Worm (Caenorhabditis elegans) whole organism, L1 larva: ENCODE data around the gene rpt-1.
A peak's percentile ranks its signal among the peaks of the same experiment; 100 is the strongest.

Source experiments
- C04F5.9 ChIP-seq: sonication (generic microtip); optimal IDR thresholded peaks from 2 replicates; lab custom pipeline; 2016; ENCODE audit warnings: missing genetic modification characterization, missing compliant biosample characterization
- C16A3.4 ChIP-seq: fragments of 150-350 bp; optimal IDR thresholded peaks from 2 replicates; lab custom pipeline; 2014; ENCODE audit warnings: missing biosample characterization, missing genetic modification characterization
- Y116A8C.19 ChIP-seq: sonication (generic microtip); optimal IDR thresholded peaks from 2 replicates; lab custom pipeline; 2016; ENCODE audit warnings: missing compliant biosample characterization, missing genetic modification characterization, borderline replicate concordance
- aha-1 ChIP-seq: fragments of 150-350 bp; optimal IDR thresholded peaks from 2 replicates; lab custom pipeline; 2014; ENCODE audit warnings: missing biosample characterization, missing genetic modification characterization
- ama-1 ChIP-seq: fragments of 150-350 bp; optimal IDR thresholded peaks from 2 replicates; lab custom pipeline; 2014
- blmp-1 ChIP-seq: fragments of 150-350 bp; optimal IDR thresholded peaks from 2 replicates; lab custom pipeline; 2014; ENCODE audit warnings: missing biosample characterization, missing genetic modification characterization
- ceh-63 ChIP-seq: fragments of 200-800 bp; sonication (Bioruptor generic); optimal IDR thresholded peaks from 2 replicates; lab custom pipeline; 2018; ENCODE audit warnings: mild to moderate bottlenecking, missing genetic modification characterization, missing compliant biosample characterization
- ces-1 ChIP-seq: fragments of 150-350 bp; optimal IDR thresholded peaks from 2 replicates; lab custom pipeline; 2014; ENCODE audit warnings: missing biosample characterization, missing genetic modification reagents, missing genetic modification characterization
- dpl-1 ChIP-seq, 3 experiments: fragments of 150-350 bp in 2 of 3; sonication (generic microtip) in 1 of 3; optimal IDR thresholded peaks; 2 replicates each; lab custom pipeline; 2014 to 2017; ENCODE audit warnings: missing biosample characterization in 3 of 3, missing genetic modification characterization in 3 of 3, missing genetic modification reagents in 3 of 3
- dsc-1 ChIP-seq: sonication (generic microtip); optimal IDR thresholded peaks from 2 replicates; lab custom pipeline; 2016; ENCODE audit warnings: mild to moderate bottlenecking, missing genetic modification characterization, missing compliant biosample characterization
- efl-1 ChIP-seq, 4 experiments: fragments of 150-350 bp; optimal IDR thresholded peaks in 3 of 4; peaks in 1 of 4; 1 replicate in 1 of 4; 2 replicates in 3 of 4; lab custom pipeline; 2014; ENCODE audit warnings: missing biosample characterization in 2 of 4, missing genetic modification characterization in 2 of 4, missing genetic modification reagents in 2 of 4
- egl-27 ChIP-seq, 2 experiments: fragments of 150-350 bp in 1 of 2; sonication (generic microtip); optimal IDR thresholded peaks; 3 replicates each; lab custom pipeline; 2017 to 2018; ENCODE audit warnings: missing biosample characterization in 2 of 2, missing genetic modification characterization in 2 of 2, missing genetic modification reagents in 2 of 2
- elt-3 ChIP-seq, 6 experiments: fragments of 150-350 bp in 1 of 6; sonication (generic microtip); optimal IDR thresholded peaks; 2 replicates each; lab custom pipeline; 2017 to 2018; ENCODE audit warnings: missing biosample characterization in 6 of 6, missing genetic modification characterization in 6 of 6, inconsistent platforms in 1 of 6
- fkh-10 ChIP-seq: sonication (generic microtip); optimal IDR thresholded peaks from 2 replicates; lab custom pipeline; 2017; ENCODE audit warnings: missing biosample characterization, missing genetic modification reagents, missing genetic modification characterization
- fos-1 ChIP-seq: fragments of 150-350 bp; optimal IDR thresholded peaks from 2 replicates; lab custom pipeline; 2014; ENCODE audit warnings: missing biosample characterization, missing genetic modification characterization
- grh-1 ChIP-seq: fragments of 200-800 bp; sonication (Bioruptor generic); IDR thresholded peaks from 2 replicates; pipeline ENCODE4 v1.3.6; 2022; ENCODE audit warnings: missing genetic modification reagents, missing genetic modification characterization, missing compliant biosample characterization
- hlh-4 ChIP-seq: sonication (generic microtip); optimal IDR thresholded peaks from 2 replicates; lab custom pipeline; 2016; ENCODE audit warnings: mild to moderate bottlenecking, missing genetic modification characterization, missing compliant biosample characterization
- hpl-2 ChIP-seq: fragments of 150-350 bp; optimal IDR thresholded peaks from 2 replicates; lab custom pipeline; 2014; ENCODE audit warnings: missing biosample characterization, missing genetic modification reagents, missing genetic modification characterization
- irx-1 ChIP-seq: sonication (generic microtip); optimal IDR thresholded peaks from 2 replicates; lab custom pipeline; 2016; ENCODE audit warnings: missing genetic modification characterization, missing compliant biosample characterization
- jun-1 ChIP-seq: fragments of 150-350 bp; optimal IDR thresholded peaks from 2 replicates; lab custom pipeline; 2014; ENCODE audit warnings: missing biosample characterization, missing genetic modification reagents, missing genetic modification characterization
- lin-13 ChIP-seq: fragments of 150-350 bp; optimal IDR thresholded peaks from 2 replicates; lab custom pipeline; 2014; ENCODE audit warnings: missing biosample characterization, missing genetic modification reagents, missing genetic modification characterization
- lin-14 ChIP-seq: fragments of 200-800 bp; sonication (Bioruptor generic); optimal IDR thresholded peaks from 2 replicates; lab custom pipeline; 2018; ENCODE audit warnings: mild to moderate bottlenecking, missing genetic modification characterization, moderate library complexity, missing compliant biosample characterization
- lin-35 ChIP-seq, 2 experiments: fragments of 150-350 bp; optimal IDR thresholded peaks; 2 replicates each; lab custom pipeline; 2014; ENCODE audit warnings: missing biosample characterization in 2 of 2, missing genetic modification characterization in 2 of 2, missing genetic modification reagents in 2 of 2
- lin-39 ChIP-seq: fragments of 150-350 bp; optimal IDR thresholded peaks from 2 replicates; lab custom pipeline; 2014; ENCODE audit warnings: missing biosample characterization, missing genetic modification reagents, missing genetic modification characterization
- lir-3 ChIP-seq: sonication (generic microtip); optimal IDR thresholded peaks from 2 replicates; lab custom pipeline; 2016; ENCODE audit warnings: mild to moderate bottlenecking, missing genetic modification characterization, moderate library complexity, missing compliant biosample characterization; ENCODE audit not compliant: poor library complexity
- lsy-2 ChIP-seq, 2 experiments: fragments of 150-350 bp; optimal IDR thresholded peaks; 2 replicates each; lab custom pipeline; 2014; ENCODE audit warnings: missing biosample characterization in 2 of 2, missing genetic modification characterization in 2 of 2
- mdl-1 ChIP-seq, 2 experiments: fragments of 150-350 bp; optimal IDR thresholded peaks; 2 replicates each; lab custom pipeline; 2014 to 2017; ENCODE audit warnings: missing biosample characterization in 2 of 2, missing genetic modification characterization in 2 of 2, inconsistent platforms in 1 of 2
- nhr-11 ChIP-seq: fragments of 150-350 bp; optimal IDR thresholded peaks from 2 replicates; lab custom pipeline; 2014; ENCODE audit warnings: missing biosample characterization, missing genetic modification characterization
- nhr-19 ChIP-seq: fragments of 200-800 bp; sonication (Bioruptor generic); conservative IDR thresholded peaks from 2 replicates; pipeline ENCODE4 v1.3.6; 2022; ENCODE audit warnings: missing genetic modification characterization, missing compliant biosample characterization
- nhr-20 ChIP-seq: sonication (generic microtip); optimal IDR thresholded peaks from 2 replicates; lab custom pipeline; 2016; ENCODE audit warnings: mild to moderate bottlenecking, missing genetic modification characterization, missing compliant biosample characterization
- nhr-237 ChIP-seq: fragments of 150-350 bp; optimal IDR thresholded peaks from 2 replicates; lab custom pipeline; 2014; ENCODE audit warnings: missing biosample characterization, missing genetic modification characterization
- nhr-71 ChIP-seq: sonication (generic microtip); optimal IDR thresholded peaks from 2 replicates; lab custom pipeline; 2016; ENCODE audit warnings: mild to moderate bottlenecking, missing genetic modification characterization, moderate library complexity, missing compliant biosample characterization
- nhr-77 ChIP-seq: fragments of 150-350 bp; optimal IDR thresholded peaks from 2 replicates; lab custom pipeline; 2014; ENCODE audit warnings: missing biosample characterization, missing genetic modification characterization
- nhr-85 ChIP-seq: sonication (generic microtip); peaks from one replicate; lab custom pipeline; 2016; ENCODE audit warnings: missing genetic modification characterization, inconsistent platforms, missing compliant biosample characterization
- nhr-90 ChIP-seq: sonication (generic microtip); optimal IDR thresholded peaks from 2 replicates; lab custom pipeline; 2016; ENCODE audit warnings: mild to moderate bottlenecking, missing genetic modification characterization, missing compliant biosample characterization; ENCODE audit not compliant: poor library complexity
- pag-3 ChIP-seq: sonication (generic microtip); optimal IDR thresholded peaks from 2 replicates; lab custom pipeline; 2017; ENCODE audit warnings: missing genetic modification characterization, mild to moderate bottlenecking, missing compliant biosample characterization, antibody characterized with exemption, borderline replicate concordance; ENCODE audit not compliant: insufficient read depth
- pqm-1 ChIP-seq: sonication (generic microtip); optimal IDR thresholded peaks from 3 replicates; lab custom pipeline; 2017; ENCODE audit warnings: missing biosample characterization, missing genetic modification characterization
- skn-1 ChIP-seq: fragments of 150-350 bp; optimal IDR thresholded peaks from 2 replicates; lab custom pipeline; 2014; ENCODE audit warnings: missing biosample characterization, missing genetic modification characterization
- snu-23 ChIP-seq: sonication (generic microtip); optimal IDR thresholded peaks from 2 replicates; lab custom pipeline; 2016; ENCODE audit warnings: missing genetic modification characterization, missing compliant biosample characterization
- sptf-1 ChIP-seq: fragments of 150-350 bp; optimal IDR thresholded peaks from 2 replicates; lab custom pipeline; 2014; ENCODE audit warnings: missing biosample characterization, missing genetic modification characterization
- unc-130 ChIP-seq: fragments of 150-350 bp; optimal IDR thresholded peaks from 2 replicates; lab custom pipeline; 2017; ENCODE audit warnings: missing biosample characterization, missing genetic modification characterization, inconsistent platforms
- unc-86 ChIP-seq: sonication (generic microtip); optimal IDR thresholded peaks from 2 replicates; lab custom pipeline; 2016; ENCODE audit warnings: missing genetic modification characterization, missing compliant biosample characterization
- zag-1 ChIP-seq: fragments of 150-350 bp; optimal IDR thresholded peaks from 2 replicates; lab custom pipeline; 2014; ENCODE audit warnings: missing biosample characterization, missing genetic modification characterization
- zip-4 ChIP-seq: fragments of 200-800 bp; sonication (Bioruptor generic); optimal IDR thresholded peaks from 2 replicates; lab custom pipeline; 2018; ENCODE audit warnings: mild to moderate bottlenecking, missing genetic modification characterization, moderate library complexity, missing compliant biosample characterization
- ztf-4 ChIP-seq: fragments of 150-350 bp; optimal IDR thresholded peaks from 2 replicates; lab custom pipeline; 2014; ENCODE audit warnings: missing biosample characterization, missing genetic modification characterization

The rpt-1 gene

DNA sequence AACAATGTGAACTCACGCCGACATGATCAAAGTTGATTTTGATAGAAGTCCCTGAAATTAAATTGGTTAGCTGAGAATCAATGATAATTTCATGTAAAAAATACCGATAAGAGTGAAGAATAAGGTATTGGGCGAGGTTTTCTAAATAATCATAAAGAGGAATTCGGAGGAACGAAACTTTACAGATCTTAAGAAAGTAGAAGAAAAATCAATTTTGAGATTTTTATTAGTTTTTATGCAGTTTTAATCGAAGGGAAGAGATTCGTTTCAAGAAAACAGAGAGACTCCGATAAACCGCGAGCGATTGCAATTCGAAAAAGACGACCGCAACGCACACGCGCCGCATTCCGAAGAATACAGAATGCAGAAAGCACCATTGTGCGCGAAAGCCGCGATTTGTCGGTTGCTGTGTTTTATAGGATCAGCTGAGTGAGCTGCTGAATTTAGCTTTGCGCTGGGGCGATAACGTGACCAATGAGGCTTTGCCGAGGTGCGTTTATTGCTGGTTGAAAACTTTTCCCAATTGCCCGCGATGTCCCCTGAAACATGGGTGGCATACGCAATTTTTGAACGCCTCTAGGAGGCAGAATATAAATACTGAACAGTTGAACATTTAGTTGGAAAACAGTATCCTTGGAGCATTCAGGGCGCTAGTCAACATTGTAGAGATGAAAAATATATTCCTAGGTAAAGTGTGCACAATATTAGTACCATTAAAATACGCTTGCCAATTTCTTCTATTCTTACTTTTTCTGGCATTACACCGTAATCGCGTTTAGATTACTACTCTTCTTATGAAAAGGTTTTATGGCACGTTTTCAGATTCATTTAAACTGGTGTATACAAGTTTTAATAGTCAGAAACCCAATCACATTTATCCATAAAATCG is 2.3 kb downstream of the rpt-1 start, which contains the start of gene snr-4 (continued):
- peak; percentile 98 for TF ChIP-seq nhr-19 (GFP tag; lab: Robert Waterston, UW)
- TF ChIP-seq nhr-77 (tag; lab: Kevin White, UChicago): peak; percentile 95
- peak; percentile 80 for TF ChIP-seq skn-1 (tag; lab: Kevin White, UChicago)
- TF ChIP-seq zip-4 (GFP tag; lab: Kevin White, UChicago): peak; percentile 88
- TF ChIP-seq fos-1 (tag; lab: Kevin White, UChicago): peak; percentile 92
- TF ChIP-seq jun-1: peak; percentile 93
- TF ChIP-seq nhr-20 (tag; lab: Kevin White, UChicago): peak; percentile 96
- TF ChIP-seq sptf-1 (tag; lab: Kevin White, UChicago): no peak
- peak; percentile 76 for TF ChIP-seq nhr-237 (tag; lab: Kevin White, UChicago)
- peak; percentile 56 for TF ChIP-seq pqm-1 (tag; lab: Kevin White, UChicago)
- no peak for TF ChIP-seq blmp-1 (tag; lab: Kevin White, UChicago)
- peak; percentile 89 for TF ChIP-seq ceh-63 (GFP tag; lab: Kevin White, UChicago)
- peak; percentile 98 for TF ChIP-seq nhr-90
- TF ChIP-seq fkh-10: peak; percentile 69
- TF ChIP-seq nhr-85: peak; percentile 98
- peak; percentile 87 to 92 for TF ChIP-seq lsy-2 (tag; optimal IDR thresholded peaks at IDR 0.05; lab: Kevin White, UChicago)
- peak; percentile 87 for TF ChIP-seq hpl-2
- peak; percentile 97 for TF ChIP-seq snu-23
- TF ChIP-seq lin-35 (GFP tag; optimal IDR thresholded peaks at IDR 0.05; lab: Kevin White, UChicago): peak; percentile 85 to 90
- peak; percentile 82 for TF ChIP-seq ztf-4 (tag; lab: Kevin White, UChicago)
- no peak for TF ChIP-seq aha-1 (tag; lab: Kevin White, UChicago)
- no peak for TF ChIP-seq hlh-4 (tag; lab: Kevin White, UChicago)
- TF ChIP-seq nhr-71 (tag; lab: Kevin White, UChicago): peak; percentile 98
- TF ChIP-seq C04F5.9 (tag; lab: Kevin White, UChicago): peak; percentile 77
- peak; percentile 98 for TF ChIP-seq grh-1 (GFP tag; lab: Robert Waterston, UW)
- peak; percentile 74 for TF ChIP-seq lir-3
- TF ChIP-seq Y116A8C.19 (tag; lab: Kevin White, UChicago): no peak
- peak; percentile 79 to 83 (median 83) for TF ChIP-seq dpl-1 (GFP tag; optimal IDR thresholded peaks at IDR 0.05; lab: Kevin White, UChicago)
- TF ChIP-seq ama-1 (lab: Kevin White, UChicago): peak; percentile 94
- peak; percentile 94 for TF ChIP-seq lin-13
- peak; percentile 82 for TF ChIP-seq nhr-11 (tag; lab: Kevin White, UChicago)
- TF ChIP-seq zag-1 (tag; lab: Kevin White, UChicago): peak; percentile 17
- TF ChIP-seq C16A3.4 (tag; lab: Kevin White, UChicago): peak; percentile 84
- TF ChIP-seq lin-14 (GFP tag; lab: Kevin White, UChicago): peak; percentile 95
- peak in 5 of 6 experiments; percentile 30 to 96 (median 93) for TF ChIP-seq elt-3 (tag; optimal IDR thresholded peaks at IDR 0.05; lab: Kevin White, UChicago)
- TF ChIP-seq irx-1 (tag; lab: Kevin White, UChicago): peak; percentile 90
- peak; percentile 86 for TF ChIP-seq lin-39 (tag; lab: Kevin White, UChicago)
- TF ChIP-seq unc-86 (tag; lab: Kevin White, UChicago): peak; percentile 94
- TF ChIP-seq efl-1 (optimal IDR thresholded peaks at IDR 0.05; lab: Kevin White, UChicago): peak; percentile 91 to 96
- peak; percentile 83 to 99 for TF ChIP-seq efl-1 (GFP tag; optimal IDR thresholded peaks at IDR 0.05 in 1 of 2; lab: Kevin White, UChicago)
- peak; percentile 66 for TF ChIP-seq unc-130 (tag; lab: Kevin White, UChicago)
- TF ChIP-seq pag-3 (tag; lab: Kevin White, UChicago): peak; percentile 36
- no peak for TF ChIP-seq ces-1 (GFP tag; lab: Kevin White, UChicago)
- TF ChIP-seq dsc-1 (tag; lab: Kevin White, UChicago): peak; percentile 97
- TF ChIP-seq egl-27 (tag; optimal IDR thresholded peaks at IDR 0.05; lab: Kevin White, UChicago): peak in 1 of 2 experiments; percentile 76
- peak in 1 of 2 experiments; percentile 91 for TF ChIP-seq mdl-1 (tag; optimal IDR thresholded peaks at IDR 0.05; lab: Kevin White, UChicago)
